Worm (Caenorhabditis elegans) whole organism, L4 larva: ENCODE data around the gene efn-3.
A peak's percentile ranks its signal among the peaks of the same experiment; 100 is the strongest.

Source experiments
- F44E2.7 ChIP-seq: fragments of 200-800 bp; sonication (Bioruptor generic); IDR thresholded peaks from 2 replicates; pipeline ENCODE4 v2.1.2; 2022; ENCODE audit warnings: missing genetic modification characterization, missing compliant biosample characterization
- Y48G9A.11 ChIP-seq: fragments of 200-800 bp; sonication (Bioruptor generic); IDR thresholded peaks from 2 replicates; pipeline ENCODE4 v1.3.6; 2022; ENCODE audit warnings: missing genetic modification reagents, missing genetic modification characterization, missing compliant biosample characterization
- Y75B8A.6 ChIP-seq: fragments of 200-800 bp; sonication (Bioruptor generic); IDR thresholded peaks from 2 replicates; pipeline ENCODE4 v1.3.6; 2022; ENCODE audit warnings: missing genetic modification reagents, missing genetic modification characterization, missing compliant biosample characterization
- ZK337.2 ChIP-seq: fragments of 200-800 bp; sonication (Bioruptor generic); IDR thresholded peaks from 2 replicates; pipeline ENCODE4 v1.3.6; 2022; ENCODE audit warnings: missing genetic modification reagents, missing genetic modification characterization, missing compliant biosample characterization
- aly-2 ChIP-seq: sonication (generic microtip); optimal IDR thresholded peaks from 2 replicates; lab custom pipeline; 2018; ENCODE audit warnings: missing biosample characterization, missing genetic modification characterization
- ama-1 ChIP-seq: fragments of 150-350 bp; optimal IDR thresholded peaks from 2 replicates; lab custom pipeline; 2014; ENCODE audit warnings: inconsistent platforms, mixed read lengths
- attf-4 ChIP-seq: sonication (generic microtip); optimal IDR thresholded peaks from 3 replicates; lab custom pipeline; 2017; ENCODE audit warnings: missing biosample characterization, missing genetic modification characterization
- ceh-20 ChIP-seq: fragments of 200-800 bp; sonication (Bioruptor generic); IDR thresholded peaks from 2 replicates; pipeline ENCODE4 v1.3.6; 2022; ENCODE audit warnings: missing genetic modification reagents, missing genetic modification characterization, missing compliant biosample characterization
- ceh-44 ChIP-seq: fragments of 200-800 bp; sonication (Bioruptor generic); IDR thresholded peaks from 2 replicates; pipeline ENCODE4 v1.3.6; 2022; ENCODE audit warnings: missing genetic modification reagents, missing genetic modification characterization, missing compliant biosample characterization
- ces-1 ChIP-seq: fragments of 150-350 bp; sonication (generic microtip); optimal IDR thresholded peaks from 4 replicates; lab custom pipeline; 2014; ENCODE audit warnings: missing biosample characterization, missing genetic modification reagents, missing genetic modification characterization
- cey-2 ChIP-seq: sonication (generic microtip); optimal IDR thresholded peaks from 3 replicates; lab custom pipeline; 2017; ENCODE audit warnings: missing genetic modification characterization, mild to moderate bottlenecking, missing compliant biosample characterization, antibody characterized with exemption, borderline replicate concordance; ENCODE audit not compliant: insufficient read depth
- ctbp-1 ChIP-seq: fragments of 200-800 bp; sonication (Bioruptor generic); IDR thresholded peaks from 2 replicates; pipeline ENCODE4 v1.3.6; 2022; ENCODE audit warnings: missing genetic modification reagents, missing genetic modification characterization, missing compliant biosample characterization
- daf-12 ChIP-seq: fragments of 150-350 bp; optimal IDR thresholded peaks from 2 replicates; lab custom pipeline; 2014; ENCODE audit warnings: missing biosample characterization, missing genetic modification reagents, missing genetic modification characterization
- daf-16 ChIP-seq, 3 experiments: sonication (generic microtip); optimal IDR thresholded peaks; 2 replicates each; lab custom pipeline; 2016 to 2017; ENCODE audit warnings: missing genetic modification characterization in 3 of 3, missing genetic modification reagents in 3 of 3, mild to moderate bottlenecking in 2 of 3, missing compliant biosample characterization in 2 of 3, missing biosample characterization in 1 of 3, moderate library complexity in 1 of 3
- daf-19 ChIP-seq: fragments of 200-800 bp; sonication (Bioruptor generic); conservative IDR thresholded peaks from 2 replicates; pipeline ENCODE4 v1.3.6; 2022; ENCODE audit warnings: missing genetic modification characterization, missing compliant biosample characterization
- daf-8 ChIP-seq: fragments of 200-800 bp; sonication (Bioruptor generic); IDR thresholded peaks from 2 replicates; pipeline ENCODE4 v1.3.6; 2022; ENCODE audit warnings: missing genetic modification characterization, missing compliant biosample characterization
- dmd-8 ChIP-seq: fragments of 200-800 bp; sonication (Bioruptor generic); IDR thresholded peaks from 2 replicates; pipeline ENCODE4 v1.3.6; 2022; ENCODE audit warnings: missing genetic modification characterization, missing compliant biosample characterization
- dpl-1 ChIP-seq: fragments of 150-350 bp; optimal IDR thresholded peaks from 2 replicates; lab custom pipeline; 2014; ENCODE audit warnings: missing biosample characterization, missing genetic modification reagents, missing genetic modification characterization
- fkh-10 ChIP-seq: fragments of 150-350 bp; optimal IDR thresholded peaks from 2 replicates; lab custom pipeline; 2014; ENCODE audit warnings: missing biosample characterization, missing genetic modification reagents, missing genetic modification characterization
- hlh-30 ChIP-seq: sonication (generic microtip); optimal IDR thresholded peaks from 2 replicates; lab custom pipeline; 2017; ENCODE audit warnings: antibody characterized with exemption, mild to moderate bottlenecking, missing genetic modification characterization, missing compliant biosample characterization; ENCODE audit not compliant: insufficient read depth
- hmg-1.1 ChIP-seq: fragments of 200-800 bp; sonication (Bioruptor generic); IDR thresholded peaks from 2 replicates; pipeline ENCODE4 v1.3.6; 2022; ENCODE audit warnings: missing genetic modification reagents, missing genetic modification characterization, missing compliant biosample characterization
- jun-1 ChIP-seq: fragments of 150-350 bp; optimal IDR thresholded peaks from 2 replicates; lab custom pipeline; 2014; ENCODE audit warnings: missing biosample characterization, missing genetic modification reagents, missing genetic modification characterization
- lin-1 ChIP-seq: fragments of 200-800 bp; sonication (Bioruptor generic); IDR thresholded peaks from 2 replicates; pipeline ENCODE4 v1.3.6; 2022; ENCODE audit warnings: missing genetic modification reagents, missing genetic modification characterization, missing compliant biosample characterization
- lin-13 ChIP-seq: fragments of 150-350 bp; optimal IDR thresholded peaks from 2 replicates; lab custom pipeline; 2014; ENCODE audit warnings: missing biosample characterization, missing genetic modification reagents, missing genetic modification characterization
- lir-3 ChIP-seq: sonication (generic microtip); optimal IDR thresholded peaks from 2 replicates; lab custom pipeline; 2016; ENCODE audit warnings: mild to moderate bottlenecking, missing genetic modification characterization, missing compliant biosample characterization
- madf-5 ChIP-seq, 2 experiments: fragments of 200-800 bp; sonication (Bioruptor generic); IDR thresholded peaks; 2 replicates each; pipeline ENCODE4 v1.3.6; 2022; ENCODE audit warnings: missing compliant biosample characterization in 2 of 2, missing genetic modification characterization in 2 of 2
- mdl-1 ChIP-seq, 2 experiments: fragments of 150-350 bp in 1 of 2; sonication (generic microtip) in 1 of 2; optimal IDR thresholded peaks; 2 replicates each; lab custom pipeline; 2014 to 2017; ENCODE audit warnings: missing biosample characterization in 2 of 2, missing genetic modification characterization in 2 of 2
- mdt-29 ChIP-seq: fragments of 200-800 bp; sonication (Bioruptor generic); IDR thresholded peaks from 2 replicates; pipeline ENCODE4 v1.3.6; 2022; ENCODE audit warnings: missing genetic modification reagents, missing genetic modification characterization, missing compliant biosample characterization
- mep-1 ChIP-seq: fragments of 150-350 bp; sonication (generic microtip); optimal IDR thresholded peaks from 3 replicates; lab custom pipeline; 2014; ENCODE audit warnings: missing biosample characterization, missing genetic modification characterization
- mes-2 ChIP-seq: sonication (generic microtip); optimal IDR thresholded peaks from 2 replicates; lab custom pipeline; 2016; ENCODE audit warnings: missing genotype, mild to moderate bottlenecking, missing genetic modification characterization, missing compliant biosample characterization; ENCODE audit not compliant: poor library complexity, severe bottlenecking
- mxl-2 ChIP-seq: fragments of 200-800 bp; sonication (Bioruptor generic); conservative IDR thresholded peaks from 2 replicates; pipeline ENCODE4 v1.3.6; 2022; ENCODE audit warnings: missing genetic modification reagents, missing genetic modification characterization, missing compliant biosample characterization
- mxl-3 ChIP-seq: fragments of 200-800 bp; sonication (Bioruptor generic); optimal IDR thresholded peaks from 2 replicates; lab custom pipeline; 2018; ENCODE audit warnings: mild to moderate bottlenecking, missing genetic modification characterization, missing compliant biosample characterization
- nhr-102 ChIP-seq: sonication (generic microtip); optimal IDR thresholded peaks from 2 replicates; lab custom pipeline; 2016; ENCODE audit warnings: mild to moderate bottlenecking, missing genetic modification characterization, moderate library complexity, missing compliant biosample characterization
- nhr-11 ChIP-seq: fragments of 150-350 bp; optimal IDR thresholded peaks from 2 replicates; lab custom pipeline; 2014; ENCODE audit warnings: missing biosample characterization, missing genetic modification characterization
- nhr-237 ChIP-seq: sonication (generic microtip); optimal IDR thresholded peaks from 2 replicates; lab custom pipeline; 2017; ENCODE audit warnings: missing biosample characterization, missing genetic modification characterization
- nhr-25 ChIP-seq: sonication (generic microtip); optimal IDR thresholded peaks from 2 replicates; lab custom pipeline; 2017; ENCODE audit warnings: missing genetic modification characterization, mild to moderate bottlenecking, missing compliant biosample characterization, antibody characterized with exemption, moderate library complexity, borderline replicate concordance; ENCODE audit not compliant: insufficient read depth
- nhr-28 ChIP-seq: fragments of 150-350 bp; optimal IDR thresholded peaks from 2 replicates; lab custom pipeline; 2014; ENCODE audit warnings: missing biosample characterization, missing genetic modification characterization
- nhr-41 ChIP-seq: fragments of 200-800 bp; sonication (Bioruptor generic); IDR thresholded peaks from 2 replicates; pipeline ENCODE4 v1.3.6; 2022; ENCODE audit warnings: missing genetic modification reagents, missing genetic modification characterization, missing compliant biosample characterization
- nhr-42 ChIP-seq: fragments of 200-800 bp; sonication (Bioruptor generic); IDR thresholded peaks from 2 replicates; pipeline ENCODE4 v1.3.6; 2022; ENCODE audit warnings: missing genetic modification characterization, missing compliant biosample characterization
- nhr-77 ChIP-seq: fragments of 150-350 bp; optimal IDR thresholded peaks from 2 replicates; lab custom pipeline; 2014; ENCODE audit warnings: missing biosample characterization, missing genetic modification characterization
- pha-4 ChIP-seq, 2 experiments: fragments of 150-350 bp in 1 of 2; fragments of 200-800 bp in 1 of 2; sonication (Bioruptor generic) in 1 of 2; IDR thresholded peaks in 1 of 2; optimal IDR thresholded peaks in 1 of 2; 2 replicates each; pipeline versions ENCODE4 v1.3.6 to Lab custom; 2014 to 2022; ENCODE audit warnings: missing genetic modification characterization in 2 of 2, missing genetic modification reagents in 2 of 2, missing biosample characterization in 1 of 2, missing compliant biosample characterization in 1 of 2
- php-3 ChIP-seq: fragments of 200-800 bp; sonication (Bioruptor generic); IDR thresholded peaks from 2 replicates; pipeline ENCODE4 v1.3.6; 2022; ENCODE audit warnings: missing genetic modification reagents, missing genetic modification characterization, missing compliant biosample characterization
- rbr-2 ChIP-seq: sonication (generic microtip); optimal IDR thresholded peaks from 2 replicates; lab custom pipeline; 2016; ENCODE audit warnings: missing genotype, missing genetic modification characterization, missing compliant biosample characterization
- set-16 ChIP-seq: fragments of 200-800 bp; sonication (Bioruptor generic); IDR thresholded peaks from 2 replicates; pipeline ENCODE4 v1.3.6; 2022; ENCODE audit warnings: missing genetic modification reagents, missing genetic modification characterization, missing compliant biosample characterization
- skn-1 ChIP-seq: fragments of 150-350 bp; optimal IDR thresholded peaks from 2 replicates; lab custom pipeline; 2014; ENCODE audit warnings: missing biosample characterization, missing genetic modification characterization
- tag-97 ChIP-seq: fragments of 200-800 bp; sonication (Bioruptor generic); IDR thresholded peaks from 2 replicates; pipeline ENCODE4 v1.3.6; 2022; ENCODE audit warnings: missing genetic modification characterization, missing compliant biosample characterization
- tra-1 ChIP-seq: fragments of 200-800 bp; sonication (Bioruptor generic); IDR thresholded peaks from 2 replicates; pipeline ENCODE4 v1.3.6; 2022; ENCODE audit warnings: missing genetic modification reagents, missing genetic modification characterization, missing compliant biosample characterization
- zip-2 ChIP-seq: fragments of 150-350 bp; optimal IDR thresholded peaks from 2 replicates; lab custom pipeline; 2014; ENCODE audit warnings: missing biosample characterization, missing genetic modification characterization
- ztf-7 ChIP-seq: fragments of 150-350 bp; optimal IDR thresholded peaks from 2 replicates; lab custom pipeline; 2014; ENCODE audit warnings: missing biosample characterization, missing genetic modification characterization

Gene efn-3

DNA sequence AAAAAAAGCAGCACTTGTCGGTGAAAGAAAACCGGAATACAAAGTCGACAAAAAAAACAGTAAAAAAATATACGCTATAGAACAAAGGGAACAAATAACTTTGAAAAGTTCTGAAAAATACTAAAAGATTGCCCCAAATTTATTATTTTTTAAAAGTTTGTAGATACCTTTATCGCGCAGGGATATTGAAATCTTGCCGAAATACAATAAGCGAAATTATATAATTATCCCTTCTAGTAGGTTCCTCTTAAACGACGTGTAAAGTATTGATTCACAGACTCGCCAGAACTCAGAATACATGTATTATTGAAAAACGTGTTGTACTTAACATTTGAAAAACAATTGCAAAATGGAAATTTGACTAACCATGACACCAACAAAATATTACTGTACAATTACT is 37.1 kb upstream of the efn-3 start (continued):
- TF ChIP-seq pha-4 (GFP tag; IDR thresholded peaks at IDR 0.05; lab: Robert Waterston, UW): peak; percentile 77; the same call in 1 of the 2 replicates
- TF ChIP-seq pha-4 (tag; optimal IDR thresholded peaks at IDR 0.05; lab: Kevin White, UChicago): peak; percentile 43
- no peak for TF ChIP-seq cey-2 (tag; lab: Kevin White, UChicago)
- peak; percentile 96 for TF ChIP-seq hmg-1.1 (GFP tag; lab: Robert Waterston, UW)
- peak; percentile 66 for TF ChIP-seq php-3 (GFP tag; lab: Robert Waterston, UW)
- TF ChIP-seq tag-97 (GFP tag; lab: Robert Waterston, UW): no peak
- TF ChIP-seq set-16: no peak
- peak; percentile 60 for TF ChIP-seq nhr-237
- no peak for TF ChIP-seq daf-8 (GFP tag; lab: Robert Waterston, UW)
- peak; percentile 63 for TF ChIP-seq mxl-3
- no peak for TF ChIP-seq ceh-44 (GFP tag; lab: Robert Waterston, UW)
- no peak for TF ChIP-seq Y48G9A.11
- peak; percentile 93 for TF ChIP-seq rbr-2 (tag; lab: Kevin White, UChicago)
- peak; percentile 82 for TF ChIP-seq fkh-10
- TF ChIP-seq lin-13 (GFP tag; lab: Kevin White, UChicago): peak; percentile 76
- TF ChIP-seq mep-1 (tag; lab: Kevin White, UChicago): peak; percentile 98
- TF ChIP-seq lir-3 (tag; lab: Kevin White, UChicago): no peak
- peak; percentile 80 for TF ChIP-seq nhr-28 (tag; lab: Kevin White, UChicago)
- peak; percentile 91 for TF ChIP-seq zip-2 (tag; lab: Kevin White, UChicago)
- no peak for TF ChIP-seq dmd-8
- TF ChIP-seq nhr-41 (GFP tag; lab: Robert Waterston, UW): no peak
- peak; percentile 59 for TF ChIP-seq dpl-1 (GFP tag; lab: Kevin White, UChicago)
- TF ChIP-seq mxl-2 (GFP tag; lab: Robert Waterston, UW): no peak
- peak; percentile 62; the same call in 1 of the 2 replicates for TF ChIP-seq tra-1 (GFP tag; lab: Robert Waterston, UW)
- TF ChIP-seq hlh-30 (tag; lab: Kevin White, UChicago): peak; percentile 81
- TF ChIP-seq mdt-29 (GFP tag; lab: Robert Waterston, UW): peak; percentile 75; the same call in 1 of the 2 replicates
- TF ChIP-seq attf-4 (tag; lab: Kevin White, UChicago): no peak
- 0 out of 2 replicates have a peak, but pooled peaks have one; percentile 11 for TF ChIP-seq lin-1 (GFP tag; lab: Robert Waterston, UW)
- TF ChIP-seq Y75B8A.6 (GFP tag; lab: Robert Waterston, UW): no peak
- peak; percentile 90 for TF ChIP-seq jun-1
- peak; percentile 34 to 87 for TF ChIP-seq daf-16 (GFP tag; optimal IDR thresholded peaks at IDR 0.05; lab: Kevin White, UChicago)
- peak; percentile 83 for TF ChIP-seq daf-16 (tag; optimal IDR thresholded peaks at IDR 0.05; lab: Kevin White, UChicago)
- peak; percentile 34 for TF ChIP-seq nhr-11
- TF ChIP-seq nhr-77 (tag; lab: Kevin White, UChicago): peak; percentile 98
- TF ChIP-seq ceh-20 (GFP tag; lab: Robert Waterston, UW): peak; percentile 61; the same call in 1 of the 2 replicates
- TF ChIP-seq nhr-25: no peak
- TF ChIP-seq nhr-102: peak; percentile 97
- TF ChIP-seq mes-2: peak; percentile 82
- TF ChIP-seq daf-19 (GFP tag; lab: Robert Waterston, UW): no peak
- peak; percentile 89 for TF ChIP-seq ces-1
- TF ChIP-seq daf-12 (tag; lab: Kevin White, UChicago): no peak
- TF ChIP-seq ztf-7 (tag; lab: Kevin White, UChicago): peak; percentile 95
- no peak for TF ChIP-seq skn-1 (tag; lab: Kevin White, UChicago)
- no peak for TF ChIP-seq aly-2 (tag; lab: Kevin White, UChicago)
- TF ChIP-seq ctbp-1 (GFP tag; lab: Robert Waterston, UW): peak; percentile 77; the same call in 1 of the 2 replicates
- peak; percentile 92 for TF ChIP-seq nhr-42 (GFP tag; lab: Robert Waterston, UW)
- TF ChIP-seq F44E2.7: no peak
- no peak for TF ChIP-seq ZK337.2 (GFP tag; lab: Robert Waterston, UW)
- TF ChIP-seq ama-1 (lab: Kevin White, UChicago): no peak
- TF ChIP-seq mdl-1 (tag; optimal IDR thresholded peaks at IDR 0.05; lab: Kevin White, UChicago): peak; percentile 66 to 73
- TF ChIP-seq madf-5 (GFP tag; IDR thresholded peaks at IDR 0.05; lab: Robert Waterston, UW): peak in 1 of 2 experiments; percentile 66; a peak in 1 of 4 replicates
